Fruit fly (Drosophila melanogaster) whole organism, pupa: Measurements from ENCODE around the gene CG1316.

ENCODE experiments used
- CG10348 ChIP-seq: fragments of 200-800 bp; sonication (Bioruptor generic); IDR thresholded peaks from 2 replicates; pipeline ENCODE4 v1.3.6; 2022; ENCODE audit warnings: missing biosample characterization, missing genetic modification characterization
- CG12605 ChIP-seq: fragments of 200-800 bp; sonication (Bioruptor generic); IDR thresholded peaks from 2 replicates; pipeline ENCODE4 v1.3.6; 2022; ENCODE audit warnings: missing biosample characterization, missing genetic modification characterization
- CG13204 ChIP-seq: fragments of 200-800 bp; sonication (Bioruptor generic); optimal IDR thresholded peaks from 2 replicates; lab custom pipeline; 2018; ENCODE audit warnings: missing biosample characterization, mild to moderate bottlenecking, missing genetic modification characterization, moderate library complexity
- CG14655 ChIP-seq: fragments of 200-800 bp; sonication (Bioruptor generic); optimal IDR thresholded peaks from 3 replicates; lab custom pipeline; 2017; ENCODE audit warnings: mild to moderate bottlenecking, missing biosample characterization, missing genetic modification reagents, missing genetic modification characterization
- CG15710 ChIP-seq: fragments of 200-800 bp; sonication (Bioruptor generic); optimal IDR thresholded peaks from 2 replicates; lab custom pipeline; 2018; ENCODE audit warnings: missing biosample characterization, mild to moderate bottlenecking, missing genetic modification characterization, moderate library complexity
- CG17806 ChIP-seq: fragments of 200-800 bp; sonication (Bioruptor generic); optimal IDR thresholded peaks from 2 replicates; lab custom pipeline; 2018; ENCODE audit warnings: missing biosample characterization, mild to moderate bottlenecking, missing genetic modification characterization, moderate library complexity
- CG32121 ChIP-seq: fragments of 200-800 bp; sonication (Bioruptor generic); IDR thresholded peaks from 2 replicates; pipeline ENCODE4 v1.3.6; 2022; ENCODE audit warnings: missing biosample characterization, missing genetic modification characterization
- CG34367 ChIP-seq: fragments of 200-800 bp; sonication (Bioruptor generic); optimal IDR thresholded peaks from 2 replicates; lab custom pipeline; 2018; ENCODE audit warnings: missing biosample characterization, mild to moderate bottlenecking, missing genetic modification characterization
- CG4496 ChIP-seq: fragments of 200-800 bp; sonication (Bioruptor generic); IDR thresholded peaks from 3 replicates; pipeline ENCODE4 v1.3.6; 2022; ENCODE audit warnings: missing biosample characterization, missing genetic modification characterization
- CG8159 ChIP-seq: fragments of 200-800 bp; sonication (Bioruptor generic); optimal IDR thresholded peaks from 3 replicates; lab custom pipeline; 2018; ENCODE audit warnings: missing biosample characterization, mild to moderate bottlenecking, missing genetic modification characterization, moderate library complexity
- CG8301 ChIP-seq: fragments of 200-800 bp; sonication (Bioruptor generic); optimal IDR thresholded peaks from 2 replicates; lab custom pipeline; 2018; ENCODE audit warnings: missing biosample characterization, mild to moderate bottlenecking, missing genetic modification characterization
- CG9948 ChIP-seq: fragments of 200-800 bp; sonication (Bioruptor generic); optimal IDR thresholded peaks from 2 replicates; lab custom pipeline; 2018; ENCODE audit warnings: missing biosample characterization, mild to moderate bottlenecking, missing genetic modification characterization, moderate library complexity
- D1 ChIP-seq: fragments of 200-800 bp; sonication (Bioruptor generic); optimal IDR thresholded peaks from 2 replicates; lab custom pipeline; 2018; ENCODE audit warnings: missing biosample characterization, mild to moderate bottlenecking, missing genetic modification characterization, moderate library complexity
- EcR ChIP-seq: fragments of 200-800 bp; sonication (Bioruptor generic); optimal IDR thresholded peaks from 3 replicates; lab custom pipeline; 2019; ENCODE audit warnings: missing biosample characterization, missing genetic modification characterization, mild to moderate bottlenecking, moderate library complexity, missing genetic modification reagents
- Ets98B ChIP-seq: fragments of 200-800 bp; sonication (Bioruptor generic); IDR thresholded peaks from 2 replicates; pipeline ENCODE4 v1.3.6; 2022; ENCODE audit warnings: missing biosample characterization, missing genetic modification characterization
- Pif1A ChIP-seq: fragments of 200-800 bp; sonication (Bioruptor generic); optimal IDR thresholded peaks from 3 replicates; lab custom pipeline; 2016; ENCODE audit warnings: missing biosample characterization, missing genetic modification characterization
- Pif1B ChIP-seq: fragments of 200-800 bp; sonication (Bioruptor generic); optimal IDR thresholded peaks from 3 replicates; lab custom pipeline; 2016; ENCODE audit warnings: missing biosample characterization, missing genetic modification characterization
- Snoo ChIP-seq: fragments of 200-800 bp; sonication (Bioruptor generic); optimal IDR thresholded peaks from 3 replicates; lab custom pipeline; 2017; ENCODE audit warnings: missing biosample characterization, mild to moderate bottlenecking, missing genetic modification characterization, inconsistent platforms
- fd96Ca ChIP-seq: fragments of 200-800 bp; sonication (Bioruptor generic); IDR thresholded peaks from 3 replicates; pipeline ENCODE4 v1.3.6; 2022; ENCODE audit warnings: missing biosample characterization, missing genetic modification characterization
- gl ChIP-seq: fragments of 200-800 bp; sonication (Bioruptor generic); optimal IDR thresholded peaks from 2 replicates; lab custom pipeline; 2018; ENCODE audit warnings: missing biosample characterization, mild to moderate bottlenecking, missing genetic modification characterization
- rn ChIP-seq: fragments of 200-800 bp; sonication (Bioruptor generic); IDR thresholded peaks from 2 replicates; pipeline ENCODE4 v1.3.6; 2022; ENCODE audit warnings: missing biosample characterization, missing genetic modification characterization

Gene CG1316

dm6 chr3L:4252121-4252861 lies 31.4 kb upstream of the CG1316 start:
- no peak for TF ChIP-seq CG13204 (GFP tag; lab: Kevin White, UChicago)
- peak; percentile 70 for TF ChIP-seq gl (tag; lab: Kevin White, UChicago)
- 0 out of 3 replicates have a peak, but pooled peaks have one; percentile 28 for TF ChIP-seq CG4496 (GFP tag; lab: Robert Waterston, UW)
- no peak for TF ChIP-seq CG34367 (tag; lab: Kevin White, UChicago)
- TF ChIP-seq EcR = peak; percentile 69
- TF ChIP-seq CG8159 (tag; lab: Kevin White, UChicago) = no peak

dm6 chr3L:4252862-4253610 lies 30.6 kb upstream of the CG1316 start:
- TF ChIP-seq fd96Ca (peak; percentile 29; the same call in 1 of the 3 replicates), gl (tag; lab: Kevin White, UChicago) (no peak), CG34367 (tag; lab: Kevin White, UChicago) (peak; percentile 8), D1 (tag; lab: Kevin White, UChicago) (no peak), EcR (peak; percentile 70), CG17806 (peak; percentile 30), CG4496 (GFP tag; lab: Robert Waterston, UW) (peak; percentile 40; the same call in 1 of the 3 replicates), CG9948 (tag; lab: Kevin White, UChicago) (peak; percentile 27)

- TF ChIP-seq D1 (tag; lab: Kevin White, UChicago) (no peak), Ets98B (GFP tag; lab: Robert Waterston, UW) (peak; percentile 6; the same call in 1 of the 2 replicates), fd96Ca (0 out of 3 replicates have a peak, but pooled peaks have one; percentile 10)
Measured at dm6 chr3L:4253611-4254300, 29.9 kb upstream of the CG1316 start.

DNA sequence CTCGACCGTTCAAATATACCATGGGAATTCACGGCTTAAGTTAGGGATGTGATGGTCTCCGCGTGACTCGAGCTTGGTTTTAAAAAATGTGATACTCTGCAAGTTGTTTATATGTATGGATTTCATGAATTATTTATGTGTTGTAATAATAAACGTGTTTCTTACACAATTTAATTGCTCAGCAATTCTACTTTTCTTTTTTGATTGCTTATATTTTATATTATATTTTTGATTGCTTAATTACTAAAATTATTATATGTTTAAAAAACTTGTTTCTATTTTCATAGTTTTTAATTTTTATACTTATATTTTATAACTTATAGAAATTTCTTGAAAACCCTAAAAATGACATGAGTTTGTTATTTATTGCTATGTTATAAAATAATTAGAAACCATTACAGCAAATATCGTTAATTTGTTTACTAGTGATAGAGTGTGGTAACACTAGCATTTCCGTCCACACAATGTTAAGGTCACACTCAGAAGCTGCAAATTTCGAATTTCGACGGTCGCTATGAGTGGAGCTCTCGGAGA lies 29.3 kb upstream of the CG1316 start, which contains the start of the genes ago and CG1265:
Gene ago (minus strand): TSS at position 6 of the 534 bp plus-strand sequence.
Gene CG1265 (plus strand): TSS at position 476 of the 534 bp plus-strand sequence.
- no peak for TF ChIP-seq Pif1B (GFP tag; lab: Kevin White, UChicago)
- TF ChIP-seq CG15710 (tag; lab: Kevin White, UChicago) = peak; percentile 44
- peak; percentile 6 for TF ChIP-seq CG9948 (tag; lab: Kevin White, UChicago)
- 0 out of 2 replicates have a peak, but pooled peaks have one; percentile 1 for TF ChIP-seq Ets98B (GFP tag; lab: Robert Waterston, UW)
- TF ChIP-seq D1 (tag; lab: Kevin White, UChicago) = no peak
- TF ChIP-seq CG4496 (GFP tag; lab: Robert Waterston, UW) = peak; percentile 20; the same call in 2 of the 3 replicates
- peak; percentile 37 for TF ChIP-seq Snoo (tag; lab: Kevin White, UChicago)
- no peak for TF ChIP-seq CG32121
- no peak for TF ChIP-seq CG12605 (GFP tag; lab: Robert Waterston, UW)
- peak; percentile 39 for TF ChIP-seq CG8159 (tag; lab: Kevin White, UChicago)
- no peak for TF ChIP-seq Pif1A (GFP tag; lab: Kevin White, UChicago)
- no peak for TF ChIP-seq fd96Ca
- TF ChIP-seq CG13204 (GFP tag; lab: Kevin White, UChicago) = no peak
- TF ChIP-seq CG8301 (tag; lab: Kevin White, UChicago) = no peak
- TF ChIP-seq CG17806 = peak; percentile 20

dm6 chr3L:4259102-4259558 lies 24.5 kb upstream of the CG1316 start, which contains the start of the genes CG15011 and CG1309:
TSS of gene CG15011 (minus strand) at chr3L:4259152.
TSS of gene CG1309 (plus strand) at chr3L:4259430.
- TF ChIP-seq CG9948 (tag; lab: Kevin White, UChicago) (peak; percentile 69), CG12605 (GFP tag; lab: Robert Waterston, UW) (no peak), CG34367 (tag; lab: Kevin White, UChicago) (peak; percentile 61), CG15710 (tag; lab: Kevin White, UChicago) (peak; percentile 77), D1 (tag; lab: Kevin White, UChicago) (no peak), rn (GFP tag; lab: Robert Waterston, UW) (no peak), CG32121 (peak; percentile 66), Snoo (tag; lab: Kevin White, UChicago) (peak; percentile 68), Pif1B (GFP tag; lab: Kevin White, UChicago) (no peak), CG8301 (tag; lab: Kevin White, UChicago) (peak; percentile 63), CG8159 (tag; lab: Kevin White, UChicago) (peak; percentile 80), Pif1A (GFP tag; lab: Kevin White, UChicago) (no peak), CG17806 (peak; percentile 70), fd96Ca (no peak), CG14655 (GFP tag; lab: Kevin White, UChicago) (no peak), CG10348 (GFP tag; lab: Robert Waterston, UW) (no peak), Ets98B (GFP tag; lab: Robert Waterston, UW) (peak; percentile 47; the same call in 1 of the 2 replicates), CG13204 (GFP tag; lab: Kevin White, UChicago) (no peak), gl (tag; lab: Kevin White, UChicago) (peak; percentile 31), CG4496 (GFP tag; lab: Robert Waterston, UW) (peak; percentile 82), EcR (peak; percentile 34)
